Worm (Caenorhabditis elegans) whole organism, L1 larva: Measurements from ENCODE around the gene C09G9.5.

Experiments
- C04F5.9 ChIP-seq: sonication (generic microtip); optimal IDR thresholded peaks from 2 replicates; lab custom pipeline; 2016; ENCODE audit warnings: missing genetic modification characterization, missing compliant biosample characterization
- C16A3.4 ChIP-seq: fragments of 150-350 bp; optimal IDR thresholded peaks from 2 replicates; lab custom pipeline; 2014; ENCODE audit warnings: missing biosample characterization, missing genetic modification characterization
- aha-1 ChIP-seq: fragments of 150-350 bp; optimal IDR thresholded peaks from 2 replicates; lab custom pipeline; 2014; ENCODE audit warnings: missing biosample characterization, missing genetic modification characterization
- aly-2 ChIP-seq: fragments of 150-350 bp; optimal IDR thresholded peaks from 2 replicates; lab custom pipeline; 2014; ENCODE audit warnings: missing biosample characterization, missing genetic modification characterization
- ama-1 ChIP-seq: fragments of 150-350 bp; optimal IDR thresholded peaks from 2 replicates; lab custom pipeline; 2014
- blmp-1 ChIP-seq: fragments of 150-350 bp; optimal IDR thresholded peaks from 2 replicates; lab custom pipeline; 2014; ENCODE audit warnings: missing biosample characterization, missing genetic modification characterization
- ceh-63 ChIP-seq: fragments of 200-800 bp; sonication (Bioruptor generic); optimal IDR thresholded peaks from 2 replicates; lab custom pipeline; 2018; ENCODE audit warnings: mild to moderate bottlenecking, missing genetic modification characterization, missing compliant biosample characterization
- ceh-8 ChIP-seq: fragments of 200-800 bp; sonication (Bioruptor generic); optimal IDR thresholded peaks from 2 replicates; lab custom pipeline; 2018; ENCODE audit warnings: mild to moderate bottlenecking, missing genetic modification characterization, moderate library complexity, missing compliant biosample characterization
- ceh-82 ChIP-seq, 3 experiments: fragments of 150-350 bp in 1 of 3; sonication (generic microtip) in 2 of 3; optimal IDR thresholded peaks; 2 replicates each; lab custom pipeline; 2014 to 2017; ENCODE audit warnings: missing biosample characterization in 3 of 3, missing genetic modification characterization in 3 of 3
- ceh-88 ChIP-seq: fragments of 200-800 bp; sonication (Bioruptor generic); IDR thresholded peaks from 2 replicates; pipeline ENCODE4 v1.3.6; 2022; ENCODE audit warnings: missing genetic modification characterization, missing compliant biosample characterization
- ces-1 ChIP-seq: fragments of 150-350 bp; optimal IDR thresholded peaks from 2 replicates; lab custom pipeline; 2014; ENCODE audit warnings: missing biosample characterization, missing genetic modification reagents, missing genetic modification characterization
- dsc-1 ChIP-seq: sonication (generic microtip); optimal IDR thresholded peaks from 2 replicates; lab custom pipeline; 2016; ENCODE audit warnings: mild to moderate bottlenecking, missing genetic modification characterization, missing compliant biosample characterization
- egl-13 ChIP-seq: sonication (generic microtip); optimal IDR thresholded peaks from 2 replicates; lab custom pipeline; 2016; ENCODE audit warnings: missing genotype, missing genetic modification reagents, missing genetic modification characterization, missing compliant biosample characterization
- elt-3 ChIP-seq, 6 experiments: fragments of 150-350 bp in 1 of 6; sonication (generic microtip); optimal IDR thresholded peaks; 2 replicates each; lab custom pipeline; 2017 to 2018; ENCODE audit warnings: missing biosample characterization in 6 of 6, missing genetic modification characterization in 6 of 6, inconsistent platforms in 1 of 6
- fkh-4 ChIP-seq: sonication (generic microtip); optimal IDR thresholded peaks from 2 replicates; lab custom pipeline; 2016; ENCODE audit warnings: missing compliant biosample characterization, missing genetic modification characterization, borderline replicate concordance
- fos-1 ChIP-seq: fragments of 150-350 bp; optimal IDR thresholded peaks from 2 replicates; lab custom pipeline; 2014; ENCODE audit warnings: missing biosample characterization, missing genetic modification characterization
- grh-1 ChIP-seq: fragments of 200-800 bp; sonication (Bioruptor generic); IDR thresholded peaks from 2 replicates; pipeline ENCODE4 v1.3.6; 2022; ENCODE audit warnings: missing genetic modification reagents, missing genetic modification characterization, missing compliant biosample characterization
- hlh-4 ChIP-seq: sonication (generic microtip); optimal IDR thresholded peaks from 2 replicates; lab custom pipeline; 2016; ENCODE audit warnings: mild to moderate bottlenecking, missing genetic modification characterization, missing compliant biosample characterization
- irx-1 ChIP-seq: sonication (generic microtip); optimal IDR thresholded peaks from 2 replicates; lab custom pipeline; 2016; ENCODE audit warnings: missing genetic modification characterization, missing compliant biosample characterization
- isw-1 ChIP-seq: fragments of 200-800 bp; sonication (Bioruptor generic); IDR thresholded peaks from 2 replicates; pipeline ENCODE4 v1.3.6; 2022; ENCODE audit warnings: missing genetic modification characterization, missing compliant biosample characterization
- jun-1 ChIP-seq: fragments of 150-350 bp; optimal IDR thresholded peaks from 2 replicates; lab custom pipeline; 2014; ENCODE audit warnings: missing biosample characterization, missing genetic modification reagents, missing genetic modification characterization
- lin-13 ChIP-seq: fragments of 150-350 bp; optimal IDR thresholded peaks from 2 replicates; lab custom pipeline; 2014; ENCODE audit warnings: missing biosample characterization, missing genetic modification reagents, missing genetic modification characterization
- lin-15B ChIP-seq: fragments of 150-350 bp; sonication (generic microtip); optimal IDR thresholded peaks from 3 replicates; lab custom pipeline; 2014; ENCODE audit warnings: missing biosample characterization, missing genetic modification characterization
- lin-35 ChIP-seq, 2 experiments: fragments of 150-350 bp; optimal IDR thresholded peaks; 2 replicates each; lab custom pipeline; 2014; ENCODE audit warnings: missing biosample characterization in 2 of 2, missing genetic modification characterization in 2 of 2, missing genetic modification reagents in 2 of 2
- lin-39 ChIP-seq: fragments of 150-350 bp; optimal IDR thresholded peaks from 2 replicates; lab custom pipeline; 2014; ENCODE audit warnings: missing biosample characterization, missing genetic modification reagents, missing genetic modification characterization
- lir-3 ChIP-seq: sonication (generic microtip); optimal IDR thresholded peaks from 2 replicates; lab custom pipeline; 2016; ENCODE audit warnings: mild to moderate bottlenecking, missing genetic modification characterization, moderate library complexity, missing compliant biosample characterization; ENCODE audit not compliant: poor library complexity
- mab-9 ChIP-seq: fragments of 200-800 bp; sonication (Bioruptor generic); IDR thresholded peaks from 2 replicates; pipeline ENCODE4 v1.3.6; 2022; ENCODE audit warnings: missing genetic modification reagents, missing genetic modification characterization, missing compliant biosample characterization
- mdl-1 ChIP-seq, 2 experiments: fragments of 150-350 bp; optimal IDR thresholded peaks; 2 replicates each; lab custom pipeline; 2014 to 2017; ENCODE audit warnings: missing biosample characterization in 2 of 2, missing genetic modification characterization in 2 of 2, inconsistent platforms in 1 of 2
- mef-2 ChIP-seq: fragments of 150-350 bp; optimal IDR thresholded peaks from 2 replicates; lab custom pipeline; 2014; ENCODE audit warnings: missing biosample characterization, missing genetic modification characterization
- nhr-12 ChIP-seq: sonication (generic microtip); optimal IDR thresholded peaks from 2 replicates; lab custom pipeline; 2017; ENCODE audit warnings: missing biosample characterization, missing genetic modification characterization
- nhr-19 ChIP-seq: fragments of 200-800 bp; sonication (Bioruptor generic); conservative IDR thresholded peaks from 2 replicates; pipeline ENCODE4 v1.3.6; 2022; ENCODE audit warnings: missing genetic modification characterization, missing compliant biosample characterization
- nhr-237 ChIP-seq: fragments of 150-350 bp; optimal IDR thresholded peaks from 2 replicates; lab custom pipeline; 2014; ENCODE audit warnings: missing biosample characterization, missing genetic modification characterization
- nhr-47 ChIP-seq: sonication (generic microtip); optimal IDR thresholded peaks from 2 replicates; lab custom pipeline; 2016; ENCODE audit warnings: mild to moderate bottlenecking, missing genetic modification characterization, moderate library complexity, missing compliant biosample characterization
- nhr-71 ChIP-seq: sonication (generic microtip); optimal IDR thresholded peaks from 2 replicates; lab custom pipeline; 2016; ENCODE audit warnings: mild to moderate bottlenecking, missing genetic modification characterization, moderate library complexity, missing compliant biosample characterization
- nhr-76 ChIP-seq: sonication (generic microtip); optimal IDR thresholded peaks from 2 replicates; lab custom pipeline; 2017; ENCODE audit warnings: missing biosample characterization, missing genetic modification characterization
- nhr-77 ChIP-seq: fragments of 150-350 bp; optimal IDR thresholded peaks from 2 replicates; lab custom pipeline; 2014; ENCODE audit warnings: missing biosample characterization, missing genetic modification characterization
- nhr-84 ChIP-seq: sonication (generic microtip); optimal IDR thresholded peaks from 2 replicates; lab custom pipeline; 2017; ENCODE audit warnings: missing biosample characterization, missing genetic modification characterization
- nhr-85 ChIP-seq: sonication (generic microtip); peaks from one replicate; lab custom pipeline; 2016; ENCODE audit warnings: missing genetic modification characterization, inconsistent platforms, missing compliant biosample characterization
- nhr-90 ChIP-seq: sonication (generic microtip); optimal IDR thresholded peaks from 2 replicates; lab custom pipeline; 2016; ENCODE audit warnings: mild to moderate bottlenecking, missing genetic modification characterization, missing compliant biosample characterization; ENCODE audit not compliant: poor library complexity
- pax-3 ChIP-seq: fragments of 200-800 bp; sonication (Bioruptor generic); optimal IDR thresholded peaks from 2 replicates; lab custom pipeline; 2018; ENCODE audit warnings: mild to moderate bottlenecking, missing genetic modification characterization, moderate library complexity, missing compliant biosample characterization
- rnt-1 ChIP-seq: sonication (generic microtip); optimal IDR thresholded peaks from 2 replicates; lab custom pipeline; 2016; ENCODE audit warnings: mild to moderate bottlenecking, missing genetic modification characterization, moderate library complexity, missing compliant biosample characterization
- skn-1 ChIP-seq: fragments of 150-350 bp; optimal IDR thresholded peaks from 2 replicates; lab custom pipeline; 2014; ENCODE audit warnings: missing biosample characterization, missing genetic modification characterization
- snu-23 ChIP-seq: sonication (generic microtip); optimal IDR thresholded peaks from 2 replicates; lab custom pipeline; 2016; ENCODE audit warnings: missing genetic modification characterization, missing compliant biosample characterization
- sox-4 ChIP-seq: sonication (generic microtip); optimal IDR thresholded peaks from 2 replicates; lab custom pipeline; 2016; ENCODE audit warnings: missing genetic modification characterization, missing compliant biosample characterization
- sptf-1 ChIP-seq: fragments of 150-350 bp; optimal IDR thresholded peaks from 2 replicates; lab custom pipeline; 2014; ENCODE audit warnings: missing biosample characterization, missing genetic modification characterization
- sup-37 ChIP-seq: fragments of 200-800 bp; sonication (Bioruptor generic); optimal IDR thresholded peaks from 2 replicates; lab custom pipeline; 2018; ENCODE audit warnings: mild to moderate bottlenecking, missing genetic modification characterization, missing compliant biosample characterization
- tbx-2 ChIP-seq: sonication (generic microtip); optimal IDR thresholded peaks from 2 replicates; lab custom pipeline; 2016; ENCODE audit warnings: missing genetic modification characterization, missing compliant biosample characterization
- tlp-1 ChIP-seq: fragments of 150-350 bp; optimal IDR thresholded peaks from 2 replicates; lab custom pipeline; 2014; ENCODE audit warnings: missing biosample characterization, missing genetic modification characterization
- unc-130 ChIP-seq: fragments of 150-350 bp; optimal IDR thresholded peaks from 2 replicates; lab custom pipeline; 2017; ENCODE audit warnings: missing biosample characterization, missing genetic modification characterization, inconsistent platforms
- unc-86 ChIP-seq: sonication (generic microtip); optimal IDR thresholded peaks from 2 replicates; lab custom pipeline; 2016; ENCODE audit warnings: missing genetic modification characterization, missing compliant biosample characterization
- unc-98 ChIP-seq: fragments of 200-800 bp; sonication (Bioruptor generic); IDR thresholded peaks from 2 replicates; pipeline ENCODE4 v1.3.6; 2022; ENCODE audit warnings: missing genetic modification characterization, missing compliant biosample characterization
- vab-15 ChIP-seq: sonication (generic microtip); optimal IDR thresholded peaks from 2 replicates; lab custom pipeline; 2017; ENCODE audit warnings: missing genotype, mild to moderate bottlenecking, missing genetic modification characterization, missing compliant biosample characterization
- ztf-11 ChIP-seq, 2 experiments: sonication (generic microtip); optimal IDR thresholded peaks; 2 replicates each; lab custom pipeline; 2016 to 2017; ENCODE audit warnings: missing genetic modification characterization in 2 of 2, missing biosample characterization in 1 of 2, missing compliant biosample characterization in 1 of 2
- ztf-4 ChIP-seq: fragments of 150-350 bp; optimal IDR thresholded peaks from 2 replicates; lab custom pipeline; 2014; ENCODE audit warnings: missing biosample characterization, missing genetic modification characterization

C09G9.5 gene

ce11 chrIV:8920284-8920806, 34.0 kb downstream of the C09G9.5 start:
- TF ChIP-seq lin-39 (tag; lab: Kevin White, UChicago) (no peak), aly-2 (tag; lab: Kevin White, UChicago) (no peak), hlh-4 (tag; lab: Kevin White, UChicago) (no peak), sptf-1 (tag; lab: Kevin White, UChicago) (no peak), blmp-1 (peak; percentile 79), nhr-19 (GFP tag; lab: Robert Waterston, UW) (0 out of 2 replicates have a peak, but pooled peaks have one; percentile 26), nhr-77 (tag; lab: Kevin White, UChicago) (no peak), unc-86 (tag; lab: Kevin White, UChicago) (no peak), nhr-76 (tag; lab: Kevin White, UChicago) (no peak), unc-130 (tag; lab: Kevin White, UChicago) (no peak), nhr-47 (tag; lab: Kevin White, UChicago) (peak; percentile 26), grh-1 (GFP tag; lab: Robert Waterston, UW) (no peak), mdl-1 (tag; optimal IDR thresholded peaks at IDR 0.05; lab: Kevin White, UChicago) (no peak), mab-9 (no peak), nhr-84 (tag; lab: Kevin White, UChicago) (no peak), tbx-2 (tag; lab: Kevin White, UChicago) (no peak), nhr-90 (tag; lab: Kevin White, UChicago) (no peak), aha-1 (no peak), dsc-1 (tag; lab: Kevin White, UChicago) (no peak), elt-3 (tag; optimal IDR thresholded peaks at IDR 0.05; lab: Kevin White, UChicago) (no peak), fos-1 (tag; lab: Kevin White, UChicago) (no peak), ceh-82 (tag; optimal IDR thresholded peaks at IDR 0.05; lab: Kevin White, UChicago) (peak in 1 of 3 experiments; percentile 5), ceh-8 (GFP tag; lab: Kevin White, UChicago) (no peak), ztf-11 (tag; optimal IDR thresholded peaks at IDR 0.05; lab: Kevin White, UChicago) (no peak), egl-13 (tag; lab: Kevin White, UChicago) (no peak), C16A3.4 (tag; lab: Kevin White, UChicago) (no peak), ceh-63 (GFP tag; lab: Kevin White, UChicago) (no peak), lir-3 (no peak), C04F5.9 (tag; lab: Kevin White, UChicago) (no peak), snu-23 (GFP tag; lab: Kevin White, UChicago) (peak; percentile 31), ces-1 (GFP tag; lab: Kevin White, UChicago) (no peak), mef-2 (tag; lab: Kevin White, UChicago) (no peak), nhr-71 (peak; percentile 43), pax-3 (no peak), nhr-237 (no peak), ceh-88 (GFP tag; lab: Robert Waterston, UW) (no peak), sup-37 (GFP tag; lab: Kevin White, UChicago) (no peak), skn-1 (tag; lab: Kevin White, UChicago) (peak; percentile 22), tlp-1 (tag; lab: Kevin White, UChicago) (no peak), lin-15B (no peak), fkh-4 (tag; lab: Kevin White, UChicago) (no peak), sox-4 (tag; lab: Kevin White, UChicago) (no peak), rnt-1 (tag; lab: Kevin White, UChicago) (peak; percentile 52), irx-1 (tag; lab: Kevin White, UChicago) (no peak), vab-15 (no peak), ama-1 (no peak), ztf-4 (tag; lab: Kevin White, UChicago) (no peak), nhr-85 (tag; lab: Kevin White, UChicago) (no peak), lin-13 (no peak), lin-35 (GFP tag; optimal IDR thresholded peaks at IDR 0.05; lab: Kevin White, UChicago) (no peak), nhr-12 (no peak), jun-1 (tag; lab: Kevin White, UChicago) (no peak), unc-98 (GFP tag; lab: Robert Waterston, UW) (no peak), isw-1 (GFP tag; lab: Robert Waterston, UW) (no peak)
